Worm (Caenorhabditis elegans): ENCODE measurements around the gene clec-73.
A peak's percentile ranks its signal among the peaks of the same experiment; 100 is the strongest.
"Not testable (repeated sequence)": the region's sequence is repeated elsewhere in the genome, so short reads cannot be mapped to it uniquely, and the experiment has no call there.

Gene clec-73

ce11 chrIV:3941658-3942328 lies 14.2 kb downstream of the clec-73 start, which contains the start of gene clec-174:
clec-174 (minus strand) TSS chrIV:3941708.
- TF ChIP-seq ceh-82 (tag; optimal IDR thresholded peaks at IDR 0.05) (no peak), nhr-23 (tag; optimal IDR thresholded peaks at IDR 0.05) (no peak), dmd-4 (tag; optimal IDR thresholded peaks at IDR 0.05) (no peak), nhr-11 (tag; optimal IDR thresholded peaks at IDR 0.05) (no peak), elt-3 (tag; optimal IDR thresholded peaks at IDR 0.05) (no peak), sma-3 (GFP tag; optimal IDR thresholded peaks at IDR 0.05) (no peak), aly-2 (tag; optimal IDR thresholded peaks at IDR 0.05) (no peak), unc-55 (GFP tag; optimal IDR thresholded peaks at IDR 0.05) (no peak)

ce11 chrIV:3937097-3937496 lies 18.9 kb downstream of the clec-73 start, which contains the start of gene clec-71:
clec-71 (plus strand) TSS chrIV:3937458.
- TF ChIP-seq C34F6.9 (tag; optimal IDR thresholded peaks at IDR 0.05) = no peak
- TF ChIP-seq skn-1 (tag; optimal IDR thresholded peaks at IDR 0.05) = no peak

ce11 chrIV:3932408-3932807 lies 23.6 kb downstream of the clec-73 start, which contains the start of gene clec-70:
clec-70 (plus strand) TSS chrIV:3932708.
- TF ChIP-seq lin-11, mab-5, zag-1 (tag; optimal IDR thresholded peaks at IDR 0.05): not testable (repeated sequence)

- no peak for TF ChIP-seq Y55F3AM.14 (GFP tag; optimal IDR thresholded peaks at IDR 0.05)
These were observed 29.9 kb downstream of the clec-73 start, which contains the start of gene clec-68 for ce11 chrIV:3926117-3926516. clec-68 (plus strand) TSS chrIV:3926417.

- TF ChIP-seq ceh-16 (tag; optimal IDR thresholded peaks at IDR 0.05) (no peak), crh-2 (tag; optimal IDR thresholded peaks at IDR 0.05) (no peak), mbf-1 (tag; optimal IDR thresholded peaks at IDR 0.05) (no peak), lsy-2 (tag; optimal IDR thresholded peaks at IDR 0.05) (no peak), nhr-6 (tag; optimal IDR thresholded peaks at IDR 0.05) (no peak), unc-39 (tag; optimal IDR thresholded peaks at IDR 0.05) (no peak), alr-1 (tag; optimal IDR thresholded peaks at IDR 0.05) (no peak), aly-2 (tag; optimal IDR thresholded peaks at IDR 0.05) (no peak), gmeb-1 (tag; optimal IDR thresholded peaks at IDR 0.05) (no peak), sma-9 (GFP tag; optimal IDR thresholded peaks at IDR 0.05) (peak; percentile 40), sma-9 (tag; optimal IDR thresholded peaks at IDR 0.05) (no peak), fos-1 (tag; optimal IDR thresholded peaks at IDR 0.05) (peak; percentile 79)
These were observed 34.1 kb downstream of the clec-73 start, which contains the start of gene clec-67 for ce11 chrIV:3921898-3922297. clec-67 (plus strand) TSS chrIV:3922165.

- TF ChIP-seq lin-13 (GFP tag; optimal IDR thresholded peaks at IDR 0.05) (no peak), F13H6.1 (tag; optimal IDR thresholded peaks at IDR 0.05) (no peak), nhr-21 (tag; optimal IDR thresholded peaks at IDR 0.05) (no peak), ztf-1 (GFP tag; conservative IDR thresholded peaks at IDR 0.05) (no peak), mbf-1 (tag; optimal IDR thresholded peaks at IDR 0.05) (no peak), nhr-237 (tag; optimal IDR thresholded peaks at IDR 0.05) (no peak), fos-1 (tag; optimal IDR thresholded peaks at IDR 0.05) (no peak), aly-2 (tag; optimal IDR thresholded peaks at IDR 0.05) (no peak), lsy-2 (tag; optimal IDR thresholded peaks at IDR 0.05) (no peak), ama-1 (optimal IDR thresholded peaks at IDR 0.05) (no peak), lin-11 (tag; optimal IDR thresholded peaks at IDR 0.05) (no peak), egl-27 (tag; optimal IDR thresholded peaks at IDR 0.05) (no peak), sma-3 (GFP tag; optimal IDR thresholded peaks at IDR 0.05) (no peak), nhr-10 (tag; optimal IDR thresholded peaks at IDR 0.05) (no peak), ceh-82 (tag; optimal IDR thresholded peaks at IDR 0.05) (no peak), elt-1 (tag; optimal IDR thresholded peaks at IDR 0.05) (no peak), nhr-11 (tag; optimal IDR thresholded peaks at IDR 0.05) (no peak), lin-39 (tag; optimal IDR thresholded peaks at IDR 0.05) (no peak), peb-1 (tag; optimal IDR thresholded peaks at IDR 0.05) (no peak), dmd-4 (tag; optimal IDR thresholded peaks at IDR 0.05) (no peak)
These were observed 36.5 kb downstream of the clec-73 start, which contains the start of gene srz-19 for ce11 chrIV:3919506-3919905. srz-19 (plus strand) TSS chrIV:3919806.

Measured in whole organism, L2 larva.